Fruit fly (Drosophila melanogaster): ENCODE measurements around the gene mfrn.

Gene mfrn

DNA sequence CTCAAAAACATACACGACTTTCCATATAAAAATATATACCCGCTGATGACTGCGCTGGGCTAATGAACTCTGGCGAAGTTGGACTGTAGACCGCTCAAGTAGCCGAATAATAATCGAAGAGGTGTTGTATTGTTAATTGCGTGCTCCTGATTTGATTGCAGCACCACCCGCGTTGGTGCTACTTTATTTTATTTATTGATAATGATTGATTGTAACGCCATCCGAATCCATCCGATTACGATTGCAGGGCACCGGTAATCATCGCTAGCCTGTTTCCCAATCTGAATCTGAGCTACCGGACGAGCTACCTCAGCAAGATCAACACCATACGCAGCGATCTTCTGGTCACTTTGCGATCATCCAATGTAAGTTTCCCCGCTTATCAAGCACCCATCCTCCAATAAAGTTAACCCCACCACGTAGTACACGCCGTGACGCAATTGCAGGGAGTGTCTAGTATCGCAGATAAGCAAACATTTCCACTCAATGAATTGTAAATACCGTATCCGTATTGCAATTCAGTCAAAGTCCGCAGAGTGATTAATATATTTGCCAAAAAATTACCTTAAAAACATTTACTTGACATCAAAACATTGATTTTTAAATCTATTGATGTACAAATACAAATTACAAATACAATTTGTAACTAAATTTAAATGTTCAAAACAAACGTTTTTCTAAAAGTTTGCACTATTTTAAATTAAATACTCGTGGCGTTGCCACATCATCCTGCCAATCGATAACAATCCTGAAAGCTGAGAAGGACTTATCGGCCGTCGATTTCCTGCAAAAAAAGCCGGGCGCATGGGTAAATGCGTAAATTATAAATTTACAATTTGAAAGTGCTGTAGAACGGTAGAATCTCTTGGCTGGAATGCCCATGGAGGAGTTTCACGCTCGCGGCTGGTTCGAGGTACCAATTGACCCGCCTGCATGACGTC lies 18.6 kb downstream of the mfrn start (continued):
- peak; percentile 91 for TF ChIP-seq exex (tag; optimal IDR thresholded peaks at IDR 0.05)
- TF ChIP-seq CG7963 (GFP tag; IDR thresholded peaks at IDR 0.05; ENCODE audit: partially characterized antibody): no peak
- TF ChIP-seq Taf1 (GFP tag; IDR thresholded peaks at IDR 0.05): no peak
- peak; percentile 31 for TF ChIP-seq nom (GFP tag; optimal IDR thresholded peaks at IDR 0.05)
- peak; percentile 21 for TF ChIP-seq CG7987 (GFP tag; optimal IDR thresholded peaks at IDR 0.05)
- TF ChIP-seq Tbp (GFP tag; optimal IDR thresholded peaks at IDR 0.05): no peak
- TF ChIP-seq CG6254 (GFP tag; optimal IDR thresholded peaks at IDR 0.05): no peak
- no peak for TF ChIP-seq sisA (GFP tag; IDR thresholded peaks at IDR 0.05)
- TF ChIP-seq grn (GFP tag; optimal IDR thresholded peaks at IDR 0.05): peak; percentile 65
- TF ChIP-seq CG8359 (GFP tag; optimal IDR thresholded peaks at IDR 0.05; ENCODE audit: borderline replicate concordance): no peak
- peak; percentile 53 for TF ChIP-seq E2f2 (GFP tag; IDR thresholded peaks at IDR 0.05)
- peak in 1 of 2 experiments; percentile 75 for TF ChIP-seq Pdp1 (GFP tag; optimal IDR thresholded peaks at IDR 0.05)
- TF ChIP-seq PHDP (tag; optimal IDR thresholded peaks at IDR 0.05): no peak
- TF ChIP-seq CG17361 (GFP tag; IDR thresholded peaks at IDR 0.05): no peak
- TF ChIP-seq MBD-R2 (GFP tag; IDR thresholded peaks at IDR 0.05): 0 out of 2 replicates have a peak, but pooled peaks have one; percentile 25
- peak; percentile 20 for TF ChIP-seq pzg (GFP tag; optimal IDR thresholded peaks at IDR 0.05)
- TF ChIP-seq Deaf1 (tag; optimal IDR thresholded peaks at IDR 0.05): no peak

dm6 chr3R:27928140-27928539 lies 19.7 kb downstream of the mfrn start, which contains the start of gene nenya:
TSS of gene nenya (minus strand) at chr3R:27928174.
- TF ChIP-seq trem (tag; optimal IDR thresholded peaks at IDR 0.05) (peak; percentile 6), grau (tag; optimal IDR thresholded peaks at IDR 0.05) (peak; percentile 67), Myb (GFP tag; optimal IDR thresholded peaks at IDR 0.05) (peak; percentile 67), row (GFP tag; IDR thresholded peaks at IDR 0.05) (peak; percentile 51), CG34224 (GFP tag; IDR thresholded peaks at IDR 0.05; ENCODE audit: partially characterized antibody) (no peak), Med (GFP tag) (peak; percentile 54)

dm6 chr3R:27926738-27927215 lies 21.0 kb downstream of the mfrn start:
- TF ChIP-seq zfh1 (GFP tag; IDR thresholded peaks at IDR 0.05) (0 out of 3 replicates have a peak, but pooled peaks have one; percentile 44), nom (GFP tag; optimal IDR thresholded peaks at IDR 0.05) (peak; percentile 2), Ets65A (GFP tag) (peak; percentile 70), Rfx (GFP tag; IDR thresholded peaks at IDR 0.05) (0 out of 2 replicates have a peak, but pooled peaks have one; percentile 14), MTF-1 (GFP tag; optimal IDR thresholded peaks at IDR 0.05; ENCODE audit: borderline replicate concordance) (no peak), CG11093 (GFP tag; IDR thresholded peaks at IDR 0.05) (no peak), kah (GFP tag; optimal IDR thresholded peaks at IDR 0.05) (peak; percentile 79), crol (GFP tag; IDR thresholded peaks at IDR 0.05) (peak; percentile 53; the same call in 1 of the 2 replicates), Dref (GFP tag; IDR thresholded peaks at IDR 0.05) (0 out of 2 replicates have a peak, but pooled peaks have one; percentile 24), CG4424 (GFP tag; optimal IDR thresholded peaks at IDR 0.05) (no peak), slbo (GFP tag; IDR thresholded peaks at IDR 0.05) (0 out of 2 replicates have a peak, but pooled peaks have one; percentile 7), CG3838 (GFP tag; optimal IDR thresholded peaks at IDR 0.05) (no peak), Med (GFP tag) (peak; percentile 45), wdn (GFP tag; IDR thresholded peaks at IDR 0.05) (0 out of 2 replicates have a peak, but pooled peaks have one; percentile 17), mld (GFP tag; IDR thresholded peaks at IDR 0.05; ENCODE audit: partially characterized antibody) (no peak), exex (tag; optimal IDR thresholded peaks at IDR 0.05) (peak; percentile 62), sug (tag; optimal IDR thresholded peaks at IDR 0.05) (peak; percentile 27), CG14860 (GFP tag; IDR thresholded peaks at IDR 0.05; ENCODE audit: partially characterized antibody) (0 out of 3 replicates have a peak, but pooled peaks have one; percentile 13), gsb (GFP tag; IDR thresholded peaks at IDR 0.05) (0 out of 2 replicates have a peak, but pooled peaks have one; percentile 38)

Data from whole organism, embryonic.